Worm (Caenorhabditis elegans) whole organism, midembryonic: Measurements from ENCODE around the gene T01C3.3.

Source experiments
- T22C8.4 ChIP-seq: fragments of 200-800 bp; sonication (Bioruptor generic); IDR thresholded peaks from 2 replicates; pipeline ENCODE4 v1.3.6; 2022; ENCODE audit warnings: missing genetic modification characterization, missing compliant biosample characterization
- flt-1 ChIP-seq: fragments of 200-800 bp; sonication (Bioruptor generic); IDR thresholded peaks from 2 replicates; pipeline ENCODE4 v1.3.6; 2022; ENCODE audit warnings: missing genetic modification characterization, missing compliant biosample characterization
- klf-2 ChIP-seq: fragments of 200-800 bp; sonication (Bioruptor generic); conservative IDR thresholded peaks from 2 replicates; pipeline ENCODE4 v1.3.6; 2022; ENCODE audit warnings: missing genetic modification reagents, missing genetic modification characterization, missing compliant biosample characterization
- tab-1 ChIP-seq: fragments of 200-800 bp; sonication (Bioruptor generic); IDR thresholded peaks from 2 replicates; pipeline ENCODE4 v1.3.6; 2022; ENCODE audit warnings: missing genetic modification characterization, missing compliant biosample characterization
- ztf-23 ChIP-seq: fragments of 200-800 bp; sonication (Bioruptor generic); IDR thresholded peaks from 2 replicates; pipeline ENCODE4 v1.3.6; 2022; ENCODE audit warnings: missing genetic modification reagents, missing genetic modification characterization, missing compliant biosample characterization
- ztf-29 ChIP-seq: fragments of 200-800 bp; sonication (Bioruptor generic); IDR thresholded peaks from 2 replicates; pipeline ENCODE4 v1.3.6; 2022; ENCODE audit warnings: missing genetic modification reagents, missing genetic modification characterization, missing compliant biosample characterization

DNA sequence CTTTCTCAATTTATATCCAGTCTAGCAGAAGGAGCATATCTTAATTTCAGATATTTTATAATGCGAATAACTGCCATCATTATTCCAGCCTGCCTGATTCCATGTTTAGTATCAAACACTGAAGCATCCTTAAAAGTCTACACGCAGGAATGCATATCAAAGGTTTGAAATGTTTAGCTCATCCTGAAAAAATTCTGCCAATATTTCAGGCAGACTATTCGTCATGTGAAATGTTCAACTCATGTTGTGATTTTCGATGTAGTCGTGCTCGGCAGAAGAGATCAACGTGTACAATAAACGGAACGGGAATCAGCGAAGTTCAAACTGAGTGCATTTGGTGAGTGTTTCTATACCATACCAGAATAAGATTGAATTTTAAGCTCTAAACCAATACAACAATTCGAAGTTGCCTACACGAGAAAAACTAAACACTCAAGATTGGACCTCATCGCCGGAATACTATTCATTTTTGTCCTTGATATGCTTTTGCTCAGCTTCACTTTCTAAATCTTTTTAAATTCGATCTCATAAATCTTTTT is 7.1 kb upstream of the T01C3.3 start, which contains the start of gene T01C3.11:
- TF ChIP-seq T22C8.4 (GFP tag; lab: Robert Waterston, UW) = no peak
- TF ChIP-seq ztf-29 (GFP tag; lab: Robert Waterston, UW) = no peak
- no peak for TF ChIP-seq flt-1
- no peak for TF ChIP-seq ztf-23
- no peak for TF ChIP-seq tab-1 (GFP tag; lab: Robert Waterston, UW)
- no peak for TF ChIP-seq klf-2 (GFP tag; lab: Robert Waterston, UW)
